Worm (Caenorhabditis elegans): ENCODE measurements around the gene K09E9.4.
A peak's percentile ranks its signal among the peaks of the same experiment; 100 is the strongest.

- TF ChIP-seq flt-1 (GFP tag; IDR thresholded peaks at IDR 0.05), result no peak
- no peak for TF ChIP-seq T22C8.4 (GFP tag; IDR thresholded peaks at IDR 0.05)
- peak; percentile 99 for TF ChIP-seq ztf-23 (GFP tag; IDR thresholded peaks at IDR 0.05)
- TF ChIP-seq ztf-29 (GFP tag; IDR thresholded peaks at IDR 0.05), result no peak
- no peak for TF ChIP-seq ref-1 (GFP tag; conservative IDR thresholded peaks at IDR 0.05)
- TF ChIP-seq tab-1 (GFP tag; IDR thresholded peaks at IDR 0.05), result no peak; the same call in 1 of the 2 replicates
- no peak for TF ChIP-seq klf-2 (GFP tag; conservative IDR thresholded peaks at IDR 0.05)
- TF ChIP-seq med-1 (GFP tag; optimal IDR thresholded peaks at IDR 0.05; ENCODE audit: insufficient read depth), result no peak
- TF ChIP-seq cog-1 (tag; optimal IDR thresholded peaks at IDR 0.05), result no peak
Measured at ce11 chrX:15600512-15601117, 29.6 kb downstream of the K09E9.4 start, which contains the start of gene ent-2.

Data from whole organism, midembryonic.